Fruit fly (Drosophila melanogaster): ENCODE data around the gene bmm.
A peak's percentile ranks its signal among the peaks of the same experiment; 100 is the strongest.

dm6 chr3L:14816666-14817065 lies 30.5 kb upstream of the bmm start:
- TF ChIP-seq fd96Ca (GFP tag; IDR thresholded peaks at IDR 0.05) (no peak), CG8159 (tag; optimal IDR thresholded peaks at IDR 0.05) (peak; percentile 38), CG15710 (tag; optimal IDR thresholded peaks at IDR 0.05) (peak; percentile 15), CG12605 (GFP tag; IDR thresholded peaks at IDR 0.05) (no peak), gl (tag; optimal IDR thresholded peaks at IDR 0.05) (no peak), CG14655 (GFP tag; optimal IDR thresholded peaks at IDR 0.05) (peak; percentile 52), rn (GFP tag; IDR thresholded peaks at IDR 0.05) (no peak), CG34367 (tag; optimal IDR thresholded peaks at IDR 0.05) (no peak), CG10348 (GFP tag; IDR thresholded peaks at IDR 0.05) (no peak), Pif1A (GFP tag; optimal IDR thresholded peaks at IDR 0.05) (no peak), CG8301 (tag; optimal IDR thresholded peaks at IDR 0.05) (peak; percentile 37)

Measured in whole organism, pupa.